Worm (Caenorhabditis elegans) whole organism, midembryonic: ENCODE results near the gene F59B10.6.
A peak's percentile ranks its signal among the peaks of the same experiment; 100 is the strongest.

Source experiments
- T22C8.4 ChIP-seq: fragments of 200-800 bp; sonication (Bioruptor generic); IDR thresholded peaks from 2 replicates; pipeline ENCODE4 v1.3.6; 2022; ENCODE audit warnings: missing genetic modification characterization, missing compliant biosample characterization
- cog-1 ChIP-seq: sonication (generic microtip); optimal IDR thresholded peaks from 2 replicates; lab custom pipeline; 2016; ENCODE audit warnings: missing genetic modification characterization, missing compliant biosample characterization
- flt-1 ChIP-seq: fragments of 200-800 bp; sonication (Bioruptor generic); IDR thresholded peaks from 2 replicates; pipeline ENCODE4 v1.3.6; 2022; ENCODE audit warnings: missing genetic modification characterization, missing compliant biosample characterization
- klf-2 ChIP-seq: fragments of 200-800 bp; sonication (Bioruptor generic); conservative IDR thresholded peaks from 2 replicates; pipeline ENCODE4 v1.3.6; 2022; ENCODE audit warnings: missing genetic modification reagents, missing genetic modification characterization, missing compliant biosample characterization
- med-1 ChIP-seq: sonication (generic microtip); optimal IDR thresholded peaks from 2 replicates; lab custom pipeline; 2017; ENCODE audit warnings: missing genetic modification characterization, mild to moderate bottlenecking, missing compliant biosample characterization, antibody characterized with exemption, missing genetic modification reagents; ENCODE audit not compliant: insufficient read depth
- ref-1 ChIP-seq: fragments of 200-800 bp; sonication (Bioruptor generic); conservative IDR thresholded peaks from 2 replicates; pipeline ENCODE4 v1.3.6; 2022; ENCODE audit warnings: missing genetic modification reagents, missing genetic modification characterization, missing compliant biosample characterization
- tab-1 ChIP-seq: fragments of 200-800 bp; sonication (Bioruptor generic); IDR thresholded peaks from 2 replicates; pipeline ENCODE4 v1.3.6; 2022; ENCODE audit warnings: missing genetic modification characterization, missing compliant biosample characterization
- ztf-23 ChIP-seq: fragments of 200-800 bp; sonication (Bioruptor generic); IDR thresholded peaks from 2 replicates; pipeline ENCODE4 v1.3.6; 2022; ENCODE audit warnings: missing genetic modification reagents, missing genetic modification characterization, missing compliant biosample characterization
- ztf-29 ChIP-seq: fragments of 200-800 bp; sonication (Bioruptor generic); IDR thresholded peaks from 2 replicates; pipeline ENCODE4 v1.3.6; 2022; ENCODE audit warnings: missing genetic modification reagents, missing genetic modification characterization, missing compliant biosample characterization

The F59B10.6 gene

ce11 chrII:10550872-10551647, 26.8 kb upstream of the F59B10.6 start:
- no peak for TF ChIP-seq med-1
- TF ChIP-seq ref-1 (GFP tag; lab: Robert Waterston, UW) = no peak
- no peak for TF ChIP-seq ztf-23
- no peak for TF ChIP-seq ztf-29 (GFP tag; lab: Robert Waterston, UW)
- no peak for TF ChIP-seq tab-1 (GFP tag; lab: Robert Waterston, UW)
- no peak for TF ChIP-seq klf-2 (GFP tag; lab: Robert Waterston, UW)
- TF ChIP-seq cog-1 = no peak
- TF ChIP-seq T22C8.4 (GFP tag; lab: Robert Waterston, UW) = no peak
- no peak for TF ChIP-seq flt-1 (GFP tag; lab: Robert Waterston, UW)

- TF ChIP-seq klf-2 (GFP tag; lab: Robert Waterston, UW) = no peak
- TF ChIP-seq ztf-23 = no peak
- no peak for TF ChIP-seq flt-1 (GFP tag; lab: Robert Waterston, UW)
- no peak for TF ChIP-seq T22C8.4 (GFP tag; lab: Robert Waterston, UW)
- TF ChIP-seq cog-1 = no peak
- TF ChIP-seq med-1 = no peak
Observed at ce11 chrII:10550173-10550572, 25.9 kb upstream of the F59B10.6 start.

DNA sequence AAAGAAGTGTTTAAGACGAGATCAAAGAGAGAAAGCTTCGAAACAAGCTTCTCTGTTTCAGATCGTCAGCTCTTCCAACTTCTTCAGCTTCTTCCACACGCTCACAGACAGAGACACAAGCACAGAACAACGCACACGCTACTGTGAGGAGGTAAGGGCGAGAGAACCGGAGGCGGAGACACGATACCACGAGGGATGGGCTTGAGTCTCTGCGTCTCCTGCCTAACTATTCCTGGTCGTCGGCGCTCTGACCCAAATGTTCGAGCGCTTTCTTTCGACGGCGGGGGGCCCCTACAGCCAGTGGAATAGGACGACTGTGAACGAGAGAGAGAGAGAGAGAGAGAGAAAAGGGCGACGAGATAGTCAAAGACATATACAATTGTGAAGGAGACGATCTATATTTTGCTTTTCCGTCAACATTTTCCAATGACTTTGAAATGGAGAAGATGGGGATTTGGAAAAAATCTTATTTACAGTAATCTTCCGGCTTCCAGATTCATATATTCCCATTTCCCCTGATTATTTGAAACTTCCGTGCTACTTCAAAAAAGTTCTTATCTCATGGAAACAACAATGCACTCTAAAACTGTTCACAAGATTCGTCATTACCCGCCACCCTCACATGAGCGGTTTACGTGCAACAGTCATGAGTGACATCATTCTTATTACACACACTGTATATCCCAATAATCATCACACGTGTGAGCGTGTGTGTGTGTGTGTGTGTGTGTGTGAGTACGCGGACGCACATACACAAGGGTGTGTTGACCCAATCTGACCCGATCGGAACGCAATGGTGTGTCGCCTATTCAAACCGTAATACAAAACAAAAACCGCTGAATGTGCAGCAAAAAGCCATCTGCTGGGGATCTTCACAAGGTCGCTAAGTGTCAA, 24.8 kb upstream of the F59B10.6 start:
- TF ChIP-seq ztf-23 (peak; percentile 71; the same call in 1 of the 2 replicates), ztf-29 (GFP tag; lab: Robert Waterston, UW) (peak; percentile 85), T22C8.4 (GFP tag; lab: Robert Waterston, UW) (no peak), med-1 (no peak), klf-2 (GFP tag; lab: Robert Waterston, UW) (no peak), flt-1 (GFP tag; lab: Robert Waterston, UW) (peak; percentile 80), tab-1 (GFP tag; lab: Robert Waterston, UW) (no peak)

DNA sequence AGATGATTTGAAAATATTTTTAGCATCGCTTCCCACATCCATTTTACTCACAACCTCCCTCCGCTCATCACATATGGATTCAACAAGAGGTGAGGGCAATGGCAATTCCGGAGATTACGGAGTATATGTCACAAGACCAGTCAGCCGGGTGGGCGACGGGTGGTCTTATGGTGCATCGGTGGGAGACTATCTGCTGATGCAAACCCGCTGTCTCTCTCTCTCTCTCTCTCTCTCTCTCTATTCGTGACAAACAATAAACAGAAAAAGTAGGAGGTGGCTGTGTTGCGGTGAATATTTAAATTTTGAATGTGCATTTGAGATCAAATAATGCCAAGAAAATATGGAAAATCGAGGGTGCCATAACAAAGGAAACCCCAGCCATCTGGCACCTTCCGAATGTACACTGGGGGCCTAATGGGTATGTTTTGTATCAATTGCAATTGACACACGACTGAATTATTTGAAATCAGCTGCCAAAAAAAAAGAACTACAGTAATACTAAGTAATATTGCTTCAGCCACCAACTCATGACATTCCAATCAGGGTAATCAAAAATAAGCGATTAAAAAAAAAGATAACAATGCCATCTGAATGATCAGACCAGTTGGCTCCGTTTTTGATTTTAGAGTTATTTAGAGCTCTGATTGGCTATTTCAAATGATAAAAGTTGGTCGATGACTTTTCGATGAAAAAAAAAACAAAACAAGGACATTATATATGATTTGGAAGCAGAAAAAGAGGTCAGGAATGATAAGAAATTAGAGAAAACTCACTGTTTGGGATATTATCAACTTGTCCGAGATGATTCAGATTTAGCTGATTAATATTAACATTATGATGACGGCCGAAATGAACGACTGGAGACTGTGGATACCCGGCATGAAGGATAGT, 23.8 kb upstream of the F59B10.6 start:
- TF ChIP-seq flt-1 (GFP tag; lab: Robert Waterston, UW) = peak; percentile 45; the same call in 1 of the 2 replicates
- no peak for TF ChIP-seq cog-1
- TF ChIP-seq ztf-23 = no peak

DNA sequence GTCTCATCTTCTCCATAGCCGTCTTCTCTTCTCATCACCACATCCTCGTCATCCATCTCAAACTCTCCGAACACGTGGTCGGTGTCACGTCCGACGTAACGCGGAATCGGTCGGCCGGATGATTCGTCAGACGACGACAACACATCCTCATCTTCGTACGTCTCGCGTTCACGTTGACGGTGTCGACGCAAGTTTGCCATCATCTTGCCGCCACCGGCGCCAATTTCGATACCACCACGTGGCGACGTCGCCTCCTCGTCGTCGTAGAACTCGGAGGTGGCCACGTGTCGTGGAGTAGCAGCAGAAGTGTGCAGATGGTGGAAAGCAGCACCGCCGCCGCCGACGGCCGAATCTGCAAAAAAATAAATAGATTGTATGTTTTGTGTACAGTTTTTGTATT, 23.0 kb upstream of the F59B10.6 start:
- TF ChIP-seq med-1 (no peak), flt-1 (GFP tag; lab: Robert Waterston, UW) (peak; percentile 61; the same call in 1 of the 2 replicates)

DNA sequence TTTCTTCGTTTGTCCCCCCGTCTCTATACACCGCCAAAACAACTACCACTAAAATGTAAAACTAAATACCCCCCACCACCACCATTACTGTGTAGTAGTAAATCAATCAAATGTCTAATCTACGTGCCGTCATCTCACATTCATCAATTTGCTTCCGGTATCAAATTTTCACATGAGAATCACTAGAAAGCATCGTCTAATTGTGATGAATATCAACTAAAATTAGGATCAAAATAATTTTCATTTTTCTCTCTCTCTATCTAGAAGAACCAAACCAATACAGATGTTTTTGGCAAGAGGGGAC, 22.5 kb upstream of the F59B10.6 start:
- TF ChIP-seq T22C8.4 (GFP tag; lab: Robert Waterston, UW) = no peak

ce11 chrII:10545924-10546783, 21.9 kb upstream of the F59B10.6 start:
- TF ChIP-seq T22C8.4 (GFP tag; lab: Robert Waterston, UW) (no peak), klf-2 (GFP tag; lab: Robert Waterston, UW) (no peak), flt-1 (GFP tag; lab: Robert Waterston, UW) (no peak), cog-1 (no peak), med-1 (no peak), tab-1 (GFP tag; lab: Robert Waterston, UW) (no peak), ref-1 (GFP tag; lab: Robert Waterston, UW) (no peak), ztf-23 (no peak), ztf-29 (GFP tag; lab: Robert Waterston, UW) (no peak)

DNA sequence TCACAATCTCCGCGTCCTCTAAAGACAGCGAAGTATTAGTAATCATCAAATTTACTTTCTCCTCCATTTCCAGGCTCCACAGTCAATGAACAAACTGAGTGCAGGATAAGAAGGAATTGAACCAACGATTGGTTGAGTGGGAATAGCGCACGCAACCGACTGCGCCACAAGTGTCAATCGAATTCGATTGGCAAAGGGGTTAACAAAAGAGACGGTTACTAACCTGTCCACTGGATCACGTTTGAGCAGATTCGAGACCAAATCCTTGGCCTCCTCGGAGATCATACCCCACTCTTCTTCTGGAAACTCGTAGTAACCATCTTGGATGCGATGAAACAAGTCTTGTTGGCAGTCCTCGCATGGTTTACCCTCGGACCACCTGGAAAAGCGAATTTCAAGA, 20.9 kb upstream of the F59B10.6 start:
- TF ChIP-seq T22C8.4 (GFP tag; lab: Robert Waterston, UW) (no peak), flt-1 (GFP tag; lab: Robert Waterston, UW) (peak; percentile 73), ref-1 (GFP tag; lab: Robert Waterston, UW) (0 out of 2 replicates have a peak, but pooled peaks have one; percentile 12)

DNA sequence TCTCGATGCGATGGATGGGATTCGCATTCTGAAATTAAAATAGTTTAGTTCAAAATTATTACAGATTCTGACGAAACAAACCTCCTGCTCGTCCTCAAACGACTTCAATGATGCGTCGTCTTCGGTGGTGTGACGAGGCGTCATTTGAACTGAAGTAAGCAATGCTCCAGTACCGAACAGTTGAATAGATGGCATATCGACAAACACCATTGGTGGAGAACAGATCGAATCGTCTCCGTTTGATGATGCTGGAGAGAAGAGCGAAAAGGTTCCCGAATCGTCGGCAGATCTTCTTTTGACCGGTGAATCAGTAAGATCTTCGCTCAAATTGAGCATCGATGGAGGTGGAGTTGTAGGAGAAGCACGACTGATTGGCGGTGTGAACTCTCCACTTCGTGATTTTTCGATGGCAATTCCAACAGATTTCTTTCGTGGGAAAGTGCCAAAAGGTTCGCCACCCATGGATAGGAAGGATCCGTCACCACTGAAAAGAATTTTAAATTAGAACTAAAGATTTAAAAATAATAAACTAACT, 20.2 kb upstream of the F59B10.6 start:
- TF ChIP-seq T22C8.4 (GFP tag; lab: Robert Waterston, UW) (0 out of 2 replicates have a peak, but pooled peaks have one; percentile 13), ztf-29 (GFP tag; lab: Robert Waterston, UW) (no peak)
